Fruit fly (Drosophila melanogaster) S2 (cell line): ENCODE results near the gene elav.

Source experiments
- CG8478 ChIP-seq: fragments of >200 bp; optimal IDR thresholded peaks from 2 replicates; lab custom pipeline; 2018
- CTCF ChIP-seq, 2 experiments: fragments of >200 bp; optimal IDR thresholded peaks; 2 replicates each; lab custom pipeline; 2018

elav gene

dm6 chrX:523179-523851 is at the start of gene elav:
Gene elav, minus strand, starts transcription at chrX:523226.
- no peak for TF ChIP-seq CG8478
- TF ChIP-seq CTCF (optimal IDR thresholded peaks at IDR 0.05; lab: Kevin White, UChicago): no peak

dm6 chrX:546372-547006 is 23.5 kb upstream of the elav start:
- TF ChIP-seq CTCF (optimal IDR thresholded peaks at IDR 0.05; lab: Kevin White, UChicago) (peak; percentile 23 to 45), CG8478 (no peak)

- no peak for TF ChIP-seq CG8478
Observed at dm6 chrX:542069-542468, 19.0 kb upstream of the elav start.

dm6 chrX:529724-530603 is 6.9 kb upstream of the elav start, which contains the start of the genes CG4293 and Appl:
Gene CG4293, minus strand, starts transcription at chrX:530291.
Gene Appl, plus strand, starts transcription at chrX:530501.
- TF ChIP-seq CTCF (optimal IDR thresholded peaks at IDR 0.05; lab: Kevin White, UChicago): peak; percentile 87 to 95
- no peak for TF ChIP-seq CG8478

DNA sequence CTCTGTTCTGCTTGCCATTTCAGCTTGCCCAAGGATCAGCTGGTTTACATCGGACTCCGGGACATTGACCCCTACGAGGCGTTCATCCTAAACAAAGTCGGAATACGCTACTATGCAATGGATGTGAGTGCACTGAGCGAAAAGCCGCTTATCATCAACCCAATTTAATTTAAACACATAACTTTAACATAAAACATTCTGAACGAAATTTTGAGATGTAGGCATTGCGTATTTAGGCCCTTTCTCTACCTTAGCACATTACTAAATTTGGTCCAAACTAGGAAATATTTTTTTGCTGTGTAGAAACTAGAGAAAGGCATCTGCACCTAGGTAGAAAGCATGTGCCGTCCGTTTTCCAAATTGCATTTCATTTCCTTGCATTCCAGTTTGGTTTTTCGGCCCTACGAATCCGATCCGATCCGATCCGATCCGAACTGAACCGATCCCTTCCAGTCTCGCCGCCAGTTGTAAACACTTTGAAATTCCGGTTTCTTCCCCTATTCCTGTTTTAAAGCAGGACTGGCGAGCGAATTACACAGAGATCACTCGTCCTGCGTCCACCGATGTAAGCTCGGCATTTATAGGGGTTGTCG is 3.5 kb upstream of the elav start:
- TF ChIP-seq CTCF (optimal IDR thresholded peaks at IDR 0.05; lab: Kevin White, UChicago) (no peak), CG8478 (no peak)

- no peak for TF ChIP-seq CTCF (optimal IDR thresholded peaks at IDR 0.05; lab: Kevin White, UChicago)
Observed at dm6 chrX:525610-526009, 2.6 kb upstream of the elav start.

DNA sequence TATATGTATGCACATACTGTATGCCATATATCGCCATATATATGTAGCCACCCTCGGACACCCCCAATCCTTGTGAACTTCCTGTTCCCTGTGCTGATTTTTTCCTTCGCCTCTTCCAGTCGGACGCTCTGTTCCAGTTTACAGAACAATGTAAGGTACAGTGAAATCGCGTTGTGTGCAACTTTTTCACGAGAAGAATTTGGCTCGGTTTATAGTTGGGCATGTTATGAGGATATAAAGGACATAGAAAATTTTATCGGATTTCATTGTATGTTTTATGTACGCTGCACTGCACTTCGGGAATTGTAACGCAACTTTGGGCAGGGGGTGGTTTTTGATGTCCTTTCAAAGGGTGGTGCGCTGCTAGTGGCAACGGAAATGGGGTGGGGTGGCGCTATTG is 1.3 kb upstream of the elav start:
- TF ChIP-seq CTCF (optimal IDR thresholded peaks at IDR 0.05; lab: Kevin White, UChicago) (no peak), CG8478 (no peak)

dm6 chrX:522357-523043 is 526 bp downstream of the elav start:
- TF ChIP-seq CTCF (optimal IDR thresholded peaks at IDR 0.05; lab: Kevin White, UChicago) (no peak), CG8478 (no peak)

DNA sequence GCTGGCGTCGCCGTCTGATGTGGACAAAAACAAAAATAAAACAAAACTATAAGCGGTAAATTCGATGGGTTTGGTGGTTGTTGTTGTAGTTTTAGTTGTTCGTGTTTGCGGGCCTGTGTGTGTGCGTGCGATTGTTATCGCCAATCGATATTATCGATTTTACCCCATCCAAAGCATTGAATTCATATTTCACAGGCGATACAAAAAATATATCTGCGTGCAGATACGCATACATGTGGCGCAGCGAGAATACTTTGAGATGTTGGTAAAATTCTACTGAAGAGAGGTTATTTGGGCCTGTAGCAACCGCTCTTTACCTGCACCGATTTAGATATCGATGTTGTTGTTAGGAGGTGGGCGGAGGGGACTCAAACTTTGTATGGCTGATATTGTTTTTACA is 1.3 kb downstream of the elav start:
- TF ChIP-seq CTCF (optimal IDR thresholded peaks at IDR 0.05; lab: Kevin White, UChicago): no peak
- TF ChIP-seq CG8478: no peak

DNA sequence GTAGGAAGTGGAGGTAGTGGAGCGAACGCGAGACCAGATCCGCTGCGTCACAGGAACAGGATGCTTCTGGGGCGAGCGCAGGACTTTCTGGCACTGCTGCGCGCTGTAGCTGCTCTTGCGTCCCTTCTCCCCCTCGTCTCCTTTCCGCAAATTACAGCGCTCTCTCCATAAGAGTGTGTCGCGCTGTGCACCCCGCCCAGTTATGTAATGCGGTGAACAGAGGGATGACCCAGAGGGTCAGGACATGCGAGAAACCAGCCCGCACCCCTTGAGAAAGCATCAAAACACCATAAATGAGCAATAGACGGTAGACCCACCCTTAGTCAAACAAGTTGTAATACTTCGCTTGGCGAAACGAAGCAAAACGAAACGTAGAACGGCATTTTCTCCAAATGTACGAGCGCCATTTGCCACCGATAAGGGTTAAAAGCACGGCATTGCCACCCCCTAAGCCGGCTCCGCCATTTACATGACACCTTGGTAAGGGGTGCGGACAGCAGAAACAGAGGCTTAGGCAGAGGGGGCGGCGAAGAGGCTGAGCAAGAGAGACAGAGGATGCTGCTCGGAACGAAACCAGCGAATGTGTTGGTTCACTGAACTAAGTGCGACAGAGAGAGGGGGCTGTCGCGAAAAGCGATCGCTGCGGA is 2.7 kb downstream of the elav start:
- TF ChIP-seq CTCF (optimal IDR thresholded peaks at IDR 0.05; lab: Kevin White, UChicago): no peak
- TF ChIP-seq CG8478: no peak

DNA sequence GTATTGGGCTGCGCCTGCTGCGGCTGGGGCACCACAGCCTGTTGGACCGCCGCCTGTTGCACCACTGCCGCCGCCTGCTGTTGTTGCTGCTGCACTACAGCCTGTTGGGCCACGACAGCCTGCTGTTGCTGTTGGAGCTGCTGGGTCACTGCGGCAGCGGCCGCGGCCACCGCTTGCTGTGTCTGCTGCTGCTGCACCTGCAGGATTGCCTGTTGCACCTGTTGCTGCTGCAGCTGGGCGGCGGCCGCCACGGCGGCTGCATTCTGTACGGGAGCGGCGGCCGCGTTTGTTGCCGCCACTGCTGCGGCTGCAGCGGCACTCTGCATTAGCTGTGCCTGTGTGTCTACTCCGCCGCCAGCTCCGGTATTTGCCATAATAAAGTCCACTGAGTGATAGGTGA is 4.2 kb downstream of the elav start:
- TF ChIP-seq CG8478 (no peak), CTCF (optimal IDR thresholded peaks at IDR 0.05; lab: Kevin White, UChicago) (no peak)

- TF ChIP-seq CTCF (optimal IDR thresholded peaks at IDR 0.05; lab: Kevin White, UChicago) (no peak), CG8478 (no peak)
Observed at dm6 chrX:515676-516075, 7.3 kb downstream of the elav start.

DNA sequence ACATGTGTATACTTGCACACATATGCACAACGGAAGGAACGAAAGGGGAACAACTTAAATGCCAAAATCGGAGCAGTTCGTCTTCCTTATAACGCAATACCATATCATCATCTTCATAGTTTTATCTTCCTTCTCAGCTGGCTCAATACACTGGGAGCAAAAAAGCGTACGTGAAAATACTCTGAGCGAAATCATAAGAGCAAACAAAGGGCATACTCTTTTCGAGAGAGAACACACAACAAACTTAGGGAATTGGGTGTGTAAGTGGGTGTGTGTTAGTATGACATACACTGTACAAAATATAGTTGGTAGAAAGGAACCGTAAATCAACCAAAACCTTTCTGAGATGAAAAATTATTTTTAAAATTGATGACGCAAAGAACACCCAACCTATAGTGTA is 10.5 kb downstream of the elav start:
- no peak for TF ChIP-seq CTCF (optimal IDR thresholded peaks at IDR 0.05; lab: Kevin White, UChicago)
- no peak for TF ChIP-seq CG8478

DNA sequence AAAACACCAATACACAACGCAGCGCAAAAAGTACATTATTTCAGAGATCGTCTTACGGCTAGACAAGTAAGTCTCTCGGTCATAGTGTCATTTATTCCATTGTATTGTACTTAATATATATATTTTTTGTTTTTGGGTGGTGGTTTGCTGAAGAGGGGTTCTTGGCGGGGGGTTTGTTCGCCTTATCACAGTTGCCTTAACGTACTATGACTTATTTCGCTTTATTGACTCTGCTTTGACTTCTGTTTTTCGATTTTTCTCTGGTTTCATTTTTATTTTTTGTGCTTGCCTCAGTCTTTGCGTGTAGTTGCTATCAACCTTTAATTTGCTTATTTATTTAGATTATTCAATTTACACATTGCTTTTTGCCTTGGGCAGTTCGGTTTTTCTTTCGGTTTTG is 12.5 kb downstream of the elav start:
- TF ChIP-seq CTCF (optimal IDR thresholded peaks at IDR 0.05; lab: Kevin White, UChicago) (no peak), CG8478 (no peak)

dm6 chrX:509117-509516 is 13.9 kb downstream of the elav start, which contains the start of gene arg:
Gene arg, plus strand, starts transcription at chrX:509435.
- TF ChIP-seq CG8478: no peak
- TF ChIP-seq CTCF (optimal IDR thresholded peaks at IDR 0.05; lab: Kevin White, UChicago): no peak
